Worm (Caenorhabditis elegans) whole organism, L4/young adult: Measurements from ENCODE around the gene set-20.

Experiments used
- W03F9.2 ChIP-seq: fragments of 150-350 bp; optimal IDR thresholded peaks from 2 replicates; lab custom pipeline; 2014; ENCODE audit warnings: missing biosample characterization, missing genetic modification characterization
- dao-5 ChIP-seq: sonication (generic microtip); optimal IDR thresholded peaks from 2 replicates; lab custom pipeline; 2016; ENCODE audit warnings: missing genotype, missing genetic modification characterization, moderate library complexity, missing compliant biosample characterization
- him-1 ChIP-seq: sonication (generic microtip); optimal IDR thresholded peaks from 2 replicates; lab custom pipeline; 2016; ENCODE audit warnings: missing genotype, missing genetic modification reagents, missing genetic modification characterization, missing compliant biosample characterization

ce11 chrX:5646951-5647423 lies 39.0 kb downstream of the set-20 start, which contains the start of gene T22B7.3:
- no peak for TF ChIP-seq W03F9.2 (tag; lab: Kevin White, UChicago)
- TF ChIP-seq dao-5 (tag; lab: Kevin White, UChicago) = no peak
- no peak for TF ChIP-seq him-1 (tag; lab: Kevin White, UChicago)
